Worm (Caenorhabditis elegans) whole organism, young adult: Measurements from ENCODE around the gene srt-7.

Experiments
- B0261.1 ChIP-seq: sonication (generic microtip); optimal IDR thresholded peaks from 2 replicates; lab custom pipeline; 2016; ENCODE audit warnings: mild to moderate bottlenecking, missing genetic modification characterization, moderate library complexity, missing compliant biosample characterization
- C06A6.2 ChIP-seq: fragments of 200-800 bp; sonication (Bioruptor generic); conservative IDR thresholded peaks from 2 replicates; pipeline ENCODE4 v1.3.6; 2022; ENCODE audit warnings: missing genetic modification characterization, missing compliant biosample characterization
- F23B12.7 ChIP-seq: sonication (generic microtip); optimal IDR thresholded peaks from 2 replicates; lab custom pipeline; 2017; ENCODE audit warnings: missing genetic modification characterization, mild to moderate bottlenecking, missing compliant biosample characterization, antibody characterized with exemption, moderate library complexity; ENCODE audit not compliant: insufficient read depth
- F52B5.7 ChIP-seq: sonication (generic microtip); optimal IDR thresholded peaks from 2 replicates; lab custom pipeline; 2016; ENCODE audit warnings: mild to moderate bottlenecking, missing genetic modification characterization, missing compliant biosample characterization
- T26A5.8 ChIP-seq: sonication (generic microtip); optimal IDR thresholded peaks from 2 replicates; lab custom pipeline; 2016; ENCODE audit warnings: missing genetic modification characterization, missing compliant biosample characterization
- Y53G8AR.9 ChIP-seq: fragments of 200-800 bp; sonication (Bioruptor generic); conservative IDR thresholded peaks from 2 replicates; pipeline ENCODE4 v1.3.6; 2022; ENCODE audit warnings: missing genetic modification reagents, missing genetic modification characterization, missing compliant biosample characterization
- Y56A3A.18 ChIP-seq: fragments of 200-800 bp; sonication (Bioruptor generic); IDR thresholded peaks from 2 replicates; pipeline ENCODE4 v1.3.6; 2022; ENCODE audit warnings: missing genetic modification reagents, missing genetic modification characterization, missing compliant biosample characterization
- Y67H2A.10 ChIP-seq: fragments of 200-800 bp; sonication (Bioruptor generic); conservative IDR thresholded peaks from 2 replicates; pipeline ENCODE4 v1.3.6; 2022; ENCODE audit warnings: missing genetic modification reagents, missing genetic modification characterization, missing compliant biosample characterization
- akir-1 ChIP-seq: fragments of 200-800 bp; sonication (Bioruptor generic); optimal IDR thresholded peaks from 2 replicates; lab custom pipeline; 2018; ENCODE audit warnings: mild to moderate bottlenecking, missing genetic modification characterization, moderate library complexity, missing compliant biosample characterization
- ama-1 ChIP-seq, 3 experiments: fragments of 150-350 bp in 1 of 3; sonication (generic microtip) in 2 of 3; optimal IDR thresholded peaks; 2 replicates each; lab custom pipeline; 2014 to 2018; ENCODE audit warnings: missing biosample characterization in 2 of 3, missing genetic modification characterization in 2 of 3, missing genetic modification reagents in 2 of 3
- aptf-2 ChIP-seq: fragments of 200-800 bp; sonication (Bioruptor generic); conservative IDR thresholded peaks from 2 replicates; pipeline ENCODE4 v1.3.6; 2022; ENCODE audit warnings: missing genetic modification reagents, missing genetic modification characterization, missing compliant biosample characterization
- aptf-3 ChIP-seq: fragments of 200-800 bp; sonication (Bioruptor generic); IDR thresholded peaks from 2 replicates; pipeline ENCODE4 v1.3.6; 2022; ENCODE audit warnings: missing genetic modification characterization, missing compliant biosample characterization
- ccch-3 ChIP-seq: fragments of 200-800 bp; sonication (Bioruptor generic); optimal IDR thresholded peaks from 2 replicates; lab custom pipeline; 2018; ENCODE audit warnings: mild to moderate bottlenecking, missing genetic modification characterization, missing compliant biosample characterization
- cebp-1 ChIP-seq, 2 experiments: fragments of 200-800 bp in 1 of 2; sonication (Bioruptor generic) in 1 of 2; sonication (generic microtip) in 1 of 2; IDR thresholded peaks in 1 of 2; optimal IDR thresholded peaks in 1 of 2; 2 replicates each; pipeline versions ENCODE4 v1.3.6 to Lab custom; 2017 to 2022; ENCODE audit warnings: missing compliant biosample characterization in 2 of 2, missing genetic modification characterization in 2 of 2, mild to moderate bottlenecking in 1 of 2, missing genetic modification reagents in 1 of 2, moderate library complexity in 1 of 2
- ceh-40 ChIP-seq: fragments of 200-800 bp; sonication (Bioruptor generic); IDR thresholded peaks from 2 replicates; pipeline ENCODE4 v1.3.6; 2022; ENCODE audit warnings: missing genetic modification characterization, missing compliant biosample characterization
- dox-1 ChIP-seq: fragments of 200-800 bp; sonication (Bioruptor generic); IDR thresholded peaks from 2 replicates; pipeline ENCODE4 v1.3.6; 2022; ENCODE audit warnings: missing genetic modification reagents, missing genetic modification characterization, missing compliant biosample characterization
- egl-44 ChIP-seq: fragments of 200-800 bp; sonication (Bioruptor generic); IDR thresholded peaks from 2 replicates; pipeline ENCODE4 v1.3.6; 2022; ENCODE audit warnings: missing genetic modification reagents, missing genetic modification characterization, missing compliant biosample characterization
- ets-4 ChIP-seq: fragments of 200-800 bp; sonication (Bioruptor generic); optimal IDR thresholded peaks from 2 replicates; lab custom pipeline; 2018; ENCODE audit warnings: mild to moderate bottlenecking, missing genetic modification characterization, missing compliant biosample characterization
- fkh-3 ChIP-seq: sonication (generic microtip); optimal IDR thresholded peaks from 2 replicates; lab custom pipeline; 2016; ENCODE audit warnings: mild to moderate bottlenecking, missing genetic modification characterization, missing compliant biosample characterization
- him-1 ChIP-seq: sonication (generic microtip); optimal IDR thresholded peaks from 2 replicates; lab custom pipeline; 2016; ENCODE audit warnings: missing genotype, missing genetic modification reagents, missing genetic modification characterization, missing compliant biosample characterization
- hrde-1 ChIP-seq: sonication (generic microtip); optimal IDR thresholded peaks from 2 replicates; lab custom pipeline; 2016; ENCODE audit warnings: missing genetic modification characterization, mild to moderate bottlenecking, missing compliant biosample characterization, moderate library complexity, missing genotype, missing genetic modification reagents, borderline replicate concordance
- lin-40 ChIP-seq: sonication (generic microtip); optimal IDR thresholded peaks from 2 replicates; lab custom pipeline; 2016; ENCODE audit warnings: missing genetic modification characterization, mild to moderate bottlenecking, missing compliant biosample characterization, missing genotype, missing genetic modification reagents
- lsy-27 ChIP-seq: sonication (generic microtip); optimal IDR thresholded peaks from 2 replicates; lab custom pipeline; 2017; ENCODE audit warnings: missing genetic modification characterization, mild to moderate bottlenecking, missing compliant biosample characterization, antibody characterized with exemption, missing genotype, borderline replicate concordance; ENCODE audit not compliant: insufficient read depth
- mxl-1 ChIP-seq: sonication (generic microtip); optimal IDR thresholded peaks from 2 replicates; lab custom pipeline; 2016; ENCODE audit warnings: missing genetic modification characterization, missing compliant biosample characterization
- nfya-1 ChIP-seq: sonication (generic microtip); optimal IDR thresholded peaks from 2 replicates; lab custom pipeline; 2017; ENCODE audit warnings: antibody characterized with exemption, missing compliant biosample characterization, missing genetic modification characterization, borderline replicate concordance; ENCODE audit not compliant: insufficient read depth
- nhr-80 ChIP-seq: sonication (generic microtip); optimal IDR thresholded peaks from 2 replicates; lab custom pipeline; 2016; ENCODE audit warnings: missing genetic modification characterization, missing compliant biosample characterization
- nhr-90 ChIP-seq: sonication (generic microtip); optimal IDR thresholded peaks from 2 replicates; lab custom pipeline; 2016; ENCODE audit warnings: missing genotype, mild to moderate bottlenecking, missing genetic modification characterization, missing compliant biosample characterization
- pha-4 ChIP-seq: fragments of 150-350 bp; sonication (generic microtip); optimal IDR thresholded peaks from 2 replicates; lab custom pipeline; 2014; ENCODE audit warnings: missing biosample characterization, missing genetic modification reagents, missing genetic modification characterization
- rpc-1 ChIP-seq, 2 experiments: fragments of 150-350 bp in 1 of 2; sonication (generic microtip) in 1 of 2; optimal IDR thresholded peaks; 2 replicates each; lab custom pipeline; 2014 to 2018; ENCODE audit warnings: missing biosample characterization in 1 of 2, missing genetic modification characterization in 1 of 2, missing genetic modification reagents in 1 of 2, missing genotype in 1 of 2
- snpc-4 ChIP-seq, 5 experiments: fragments of 150-350 bp in 1 of 5; sonication (generic microtip) in 4 of 5; optimal IDR thresholded peaks; 2 replicates each; lab custom pipeline; 2014 to 2018; ENCODE audit warnings: missing genetic modification characterization in 5 of 5, missing biosample characterization in 3 of 5, antibody characterized with exemption in 2 of 5, mild to moderate bottlenecking in 2 of 5, missing compliant biosample characterization in 2 of 5, missing genotype in 2 of 5, moderate library complexity in 2 of 5, missing genetic modification reagents in 1 of 5
- tbx-9 ChIP-seq: sonication (generic microtip); optimal IDR thresholded peaks from 2 replicates; lab custom pipeline; 2016; ENCODE audit warnings: borderline replicate concordance, missing genetic modification characterization, inconsistent platforms, missing compliant biosample characterization
- ztf-18 ChIP-seq: sonication (generic microtip); optimal IDR thresholded peaks from 2 replicates; lab custom pipeline; 2016; ENCODE audit warnings: missing genotype, mild to moderate bottlenecking, missing genetic modification characterization, missing compliant biosample characterization
- ztf-22 ChIP-seq: fragments of 200-800 bp; sonication (Bioruptor generic); optimal IDR thresholded peaks from 2 replicates; lab custom pipeline; 2018; ENCODE audit warnings: mild to moderate bottlenecking, missing genetic modification characterization, moderate library complexity, missing compliant biosample characterization
- ztf-25 ChIP-seq: fragments of 200-800 bp; sonication (Bioruptor generic); IDR thresholded peaks from 2 replicates; pipeline ENCODE4 v1.3.6; 2022; ENCODE audit warnings: missing genetic modification reagents, missing genetic modification characterization, missing compliant biosample characterization

The srt-7 gene

DNA sequence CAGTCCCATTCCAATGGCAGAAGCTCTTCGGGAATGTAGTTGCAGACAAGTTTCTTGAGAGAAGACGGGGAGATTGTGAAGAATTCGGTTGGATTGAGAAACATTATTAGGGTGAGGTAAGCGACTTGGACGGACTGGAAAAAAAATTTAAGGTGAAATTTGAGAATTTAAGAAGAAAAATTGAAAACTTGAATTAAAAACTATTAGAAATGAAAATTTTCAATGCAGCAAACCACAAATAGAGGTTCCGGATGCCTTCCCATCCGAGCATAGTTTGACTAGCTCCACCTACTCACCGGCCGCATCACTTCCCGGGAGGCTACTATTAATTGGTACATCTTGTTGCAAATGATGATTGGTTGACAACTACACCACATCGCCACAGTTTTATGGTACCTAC lies 32.2 kb downstream of the srt-7 start, which contains the start of gene Y73C8C.8:
Gene Y73C8C.8 (minus strand): TSS at position 101 of the 400 bp plus-strand sequence.
- TF ChIP-seq T26A5.8: no peak
- no peak for TF ChIP-seq ztf-25 (GFP tag; lab: Robert Waterston, UW)

DNA sequence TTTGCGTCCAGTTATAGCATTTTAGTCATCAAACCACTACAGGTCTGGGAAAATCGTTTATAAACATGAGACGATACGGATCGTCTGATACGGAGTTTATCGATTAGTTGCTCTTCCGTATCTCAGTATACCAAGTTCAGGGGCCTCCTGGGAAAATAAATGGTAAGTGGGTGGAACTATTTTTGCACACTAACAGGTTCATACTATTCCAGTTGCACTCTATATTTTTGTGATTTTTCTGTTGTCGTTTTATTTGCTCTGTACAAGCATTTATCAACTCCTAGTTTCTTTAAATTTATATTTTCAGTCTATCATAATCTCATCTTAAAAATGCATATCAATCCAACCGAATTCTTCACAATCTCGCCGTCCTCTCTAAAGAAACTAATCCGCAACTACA lies 33.4 kb downstream of the srt-7 start, which contains the start of gene Y73C8C.3:
Gene Y73C8C.3 (plus strand): TSS at position 301 of the 400 bp plus-strand sequence.
- TF ChIP-seq ceh-40 (GFP tag; lab: Robert Waterston, UW) (no peak), mxl-1 (tag; lab: Kevin White, UChicago) (no peak), cebp-1 (GFP tag; IDR thresholded peaks at IDR 0.05; lab: Robert Waterston, UW) (no peak), cebp-1 (tag; optimal IDR thresholded peaks at IDR 0.05; lab: Kevin White, UChicago) (no peak), akir-1 (GFP tag; lab: Kevin White, UChicago) (no peak), Y56A3A.18 (no peak), rpc-1 (optimal IDR thresholded peaks at IDR 0.05; lab: Kevin White, UChicago) (no peak), rpc-1 (tag; optimal IDR thresholded peaks at IDR 0.05; lab: Kevin White, UChicago) (no peak), aptf-2 (GFP tag; lab: Robert Waterston, UW) (no peak), fkh-3 (tag; lab: Kevin White, UChicago) (no peak), egl-44 (GFP tag; lab: Robert Waterston, UW) (no peak), nhr-90 (no peak), lin-40 (tag; lab: Kevin White, UChicago) (no peak), ccch-3 (GFP tag; lab: Kevin White, UChicago) (no peak), aptf-3 (GFP tag; lab: Robert Waterston, UW) (no peak), lsy-27 (no peak), ama-1 (optimal IDR thresholded peaks at IDR 0.05; lab: Kevin White, UChicago) (no peak), ama-1 (GFP tag; optimal IDR thresholded peaks at IDR 0.05; lab: Kevin White, UChicago) (no peak)

DNA sequence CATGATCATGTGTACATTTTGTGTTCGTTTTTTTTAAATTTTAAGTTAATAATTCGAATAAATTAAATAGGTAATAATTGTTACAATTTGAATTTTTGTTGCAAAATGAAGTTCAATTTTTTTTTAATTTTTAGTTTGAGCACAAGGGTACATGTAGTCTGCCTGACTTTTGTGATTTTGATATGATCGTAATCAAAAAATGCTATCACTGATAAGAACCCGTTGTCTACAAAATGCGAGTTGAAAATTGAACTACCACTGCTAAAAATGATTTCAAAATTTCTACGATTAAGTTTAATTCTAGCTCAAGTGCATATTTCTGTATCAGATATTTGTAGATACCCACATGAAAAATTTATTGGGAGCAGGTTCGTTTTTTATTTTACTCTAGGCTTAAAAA lies 36.6 kb downstream of the srt-7 start, which contains the start of gene clec-210:
Gene clec-210 (plus strand): TSS at position 211 of the 400 bp plus-strand sequence.
- TF ChIP-seq nhr-80 (peak; percentile 33), ets-4 (GFP tag; lab: Kevin White, UChicago) (no peak)

DNA sequence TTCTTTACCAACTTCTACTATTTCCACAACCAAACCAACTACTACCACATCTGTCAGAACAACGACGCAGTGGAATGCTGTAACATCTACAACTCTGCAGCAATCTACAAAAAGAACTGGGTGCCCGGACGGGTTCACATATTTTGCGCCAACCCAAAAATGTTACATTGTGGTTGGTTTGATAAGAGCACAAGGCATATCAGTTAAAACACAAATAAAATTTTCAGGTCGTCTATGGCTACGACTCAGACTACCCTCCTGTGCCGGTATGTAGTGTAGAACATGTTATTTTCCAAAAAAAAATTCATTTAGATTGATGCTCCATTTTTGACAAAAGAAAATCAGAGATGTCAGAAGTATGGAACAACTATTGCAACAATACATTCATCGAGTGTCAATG lies 37.6 kb downstream of the srt-7 start:
- TF ChIP-seq Y67H2A.10 (GFP tag; lab: Robert Waterston, UW) (no peak), lsy-27 (no peak), dox-1 (0 out of 2 replicates have a peak, but pooled peaks have one; percentile 34), nhr-80 (peak; percentile 50), cebp-1 (GFP tag; IDR thresholded peaks at IDR 0.05; lab: Robert Waterston, UW) (no peak), cebp-1 (tag; optimal IDR thresholded peaks at IDR 0.05; lab: Kevin White, UChicago) (no peak)

DNA sequence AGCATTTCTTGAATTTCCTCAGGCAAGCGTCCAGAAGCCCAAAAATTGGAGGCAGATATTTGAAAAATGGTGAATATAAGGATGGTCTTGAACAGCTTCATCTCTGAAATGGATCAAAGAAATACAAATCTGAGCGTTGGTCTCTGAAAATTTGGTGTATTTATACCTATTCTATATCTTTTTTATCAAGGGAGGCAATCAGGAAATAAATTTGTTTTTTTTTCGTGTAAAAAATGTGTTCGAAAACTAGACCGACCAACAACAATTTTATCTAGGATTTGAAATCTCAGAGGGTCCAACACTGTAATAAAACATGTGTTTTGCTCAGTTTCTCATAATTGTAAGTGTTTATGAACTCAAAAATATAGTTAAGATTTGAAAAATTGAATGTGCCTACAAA lies 40.2 kb downstream of the srt-7 start, which contains the start of gene srt-56:
Gene srt-56 (minus strand): TSS at position 101 of the 400 bp plus-strand sequence.
- TF ChIP-seq nfya-1 (tag; lab: Kevin White, UChicago): no peak
- no peak for TF ChIP-seq C06A6.2 (GFP tag; lab: Robert Waterston, UW)
- TF ChIP-seq B0261.1 (tag; lab: Kevin White, UChicago): no peak
- TF ChIP-seq him-1: no peak
- TF ChIP-seq Y67H2A.10 (GFP tag; lab: Robert Waterston, UW): no peak
- no peak for TF ChIP-seq snpc-4 (GFP tag; optimal IDR thresholded peaks at IDR 0.05; lab: Kevin White, UChicago)
- TF ChIP-seq snpc-4 (tag; optimal IDR thresholded peaks at IDR 0.05; lab: Kevin White, UChicago): no peak
- no peak for TF ChIP-seq hrde-1 (tag; lab: Kevin White, UChicago)
- no peak for TF ChIP-seq pha-4 (tag; lab: Kevin White, UChicago)
- no peak for TF ChIP-seq ztf-18
- TF ChIP-seq Y53G8AR.9 (GFP tag; lab: Robert Waterston, UW): no peak
- no peak for TF ChIP-seq ztf-22 (GFP tag; lab: Kevin White, UChicago)
- TF ChIP-seq tbx-9 (tag; lab: Kevin White, UChicago): no peak
- no peak for TF ChIP-seq aptf-2 (GFP tag; lab: Robert Waterston, UW)
- TF ChIP-seq ceh-40 (GFP tag; lab: Robert Waterston, UW): no peak
- no peak for TF ChIP-seq F23B12.7 (tag; lab: Kevin White, UChicago)
- no peak for TF ChIP-seq F52B5.7 (tag; lab: Kevin White, UChicago)
